Fruit fly (Drosophila melanogaster) whole organism, pupa: Measurements from ENCODE around the gene Kr-h2.
A peak's percentile ranks its signal among the peaks of the same experiment; 100 is the strongest.

Experiments used
- CG10348 ChIP-seq: fragments of 200-800 bp; sonication (Bioruptor generic); IDR thresholded peaks from 2 replicates; pipeline ENCODE4 v1.3.6; 2022; ENCODE audit warnings: missing biosample characterization, missing genetic modification characterization
- CG12605 ChIP-seq: fragments of 200-800 bp; sonication (Bioruptor generic); IDR thresholded peaks from 2 replicates; pipeline ENCODE4 v1.3.6; 2022; ENCODE audit warnings: missing biosample characterization, missing genetic modification characterization
- CG13204 ChIP-seq: fragments of 200-800 bp; sonication (Bioruptor generic); optimal IDR thresholded peaks from 2 replicates; lab custom pipeline; 2018; ENCODE audit warnings: missing biosample characterization, mild to moderate bottlenecking, missing genetic modification characterization, moderate library complexity
- CG14655 ChIP-seq: fragments of 200-800 bp; sonication (Bioruptor generic); optimal IDR thresholded peaks from 3 replicates; lab custom pipeline; 2017; ENCODE audit warnings: mild to moderate bottlenecking, missing biosample characterization, missing genetic modification reagents, missing genetic modification characterization
- CG15710 ChIP-seq: fragments of 200-800 bp; sonication (Bioruptor generic); optimal IDR thresholded peaks from 2 replicates; lab custom pipeline; 2018; ENCODE audit warnings: missing biosample characterization, mild to moderate bottlenecking, missing genetic modification characterization, moderate library complexity
- CG17806 ChIP-seq: fragments of 200-800 bp; sonication (Bioruptor generic); optimal IDR thresholded peaks from 2 replicates; lab custom pipeline; 2018; ENCODE audit warnings: missing biosample characterization, mild to moderate bottlenecking, missing genetic modification characterization, moderate library complexity
- CG32121 ChIP-seq: fragments of 200-800 bp; sonication (Bioruptor generic); IDR thresholded peaks from 2 replicates; pipeline ENCODE4 v1.3.6; 2022; ENCODE audit warnings: missing biosample characterization, missing genetic modification characterization
- CG34367 ChIP-seq: fragments of 200-800 bp; sonication (Bioruptor generic); optimal IDR thresholded peaks from 2 replicates; lab custom pipeline; 2018; ENCODE audit warnings: missing biosample characterization, mild to moderate bottlenecking, missing genetic modification characterization
- CG4496 ChIP-seq: fragments of 200-800 bp; sonication (Bioruptor generic); IDR thresholded peaks from 3 replicates; pipeline ENCODE4 v1.3.6; 2022; ENCODE audit warnings: missing biosample characterization, missing genetic modification characterization
- CG8159 ChIP-seq: fragments of 200-800 bp; sonication (Bioruptor generic); optimal IDR thresholded peaks from 3 replicates; lab custom pipeline; 2018; ENCODE audit warnings: missing biosample characterization, mild to moderate bottlenecking, missing genetic modification characterization, moderate library complexity
- CG8301 ChIP-seq: fragments of 200-800 bp; sonication (Bioruptor generic); optimal IDR thresholded peaks from 2 replicates; lab custom pipeline; 2018; ENCODE audit warnings: missing biosample characterization, mild to moderate bottlenecking, missing genetic modification characterization
- CG9948 ChIP-seq: fragments of 200-800 bp; sonication (Bioruptor generic); optimal IDR thresholded peaks from 2 replicates; lab custom pipeline; 2018; ENCODE audit warnings: missing biosample characterization, mild to moderate bottlenecking, missing genetic modification characterization, moderate library complexity
- D1 ChIP-seq: fragments of 200-800 bp; sonication (Bioruptor generic); optimal IDR thresholded peaks from 2 replicates; lab custom pipeline; 2018; ENCODE audit warnings: missing biosample characterization, mild to moderate bottlenecking, missing genetic modification characterization, moderate library complexity
- EcR ChIP-seq: fragments of 200-800 bp; sonication (Bioruptor generic); optimal IDR thresholded peaks from 3 replicates; lab custom pipeline; 2019; ENCODE audit warnings: missing biosample characterization, missing genetic modification characterization, mild to moderate bottlenecking, moderate library complexity, missing genetic modification reagents
- Ets98B ChIP-seq: fragments of 200-800 bp; sonication (Bioruptor generic); IDR thresholded peaks from 2 replicates; pipeline ENCODE4 v1.3.6; 2022; ENCODE audit warnings: missing biosample characterization, missing genetic modification characterization
- Pif1A ChIP-seq: fragments of 200-800 bp; sonication (Bioruptor generic); optimal IDR thresholded peaks from 3 replicates; lab custom pipeline; 2016; ENCODE audit warnings: missing biosample characterization, missing genetic modification characterization
- Pif1B ChIP-seq: fragments of 200-800 bp; sonication (Bioruptor generic); optimal IDR thresholded peaks from 3 replicates; lab custom pipeline; 2016; ENCODE audit warnings: missing biosample characterization, missing genetic modification characterization
- Snoo ChIP-seq: fragments of 200-800 bp; sonication (Bioruptor generic); optimal IDR thresholded peaks from 3 replicates; lab custom pipeline; 2017; ENCODE audit warnings: missing biosample characterization, mild to moderate bottlenecking, missing genetic modification characterization, inconsistent platforms
- fd96Ca ChIP-seq: fragments of 200-800 bp; sonication (Bioruptor generic); IDR thresholded peaks from 3 replicates; pipeline ENCODE4 v1.3.6; 2022; ENCODE audit warnings: missing biosample characterization, missing genetic modification characterization
- gl ChIP-seq: fragments of 200-800 bp; sonication (Bioruptor generic); optimal IDR thresholded peaks from 2 replicates; lab custom pipeline; 2018; ENCODE audit warnings: missing biosample characterization, mild to moderate bottlenecking, missing genetic modification characterization
- rn ChIP-seq: fragments of 200-800 bp; sonication (Bioruptor generic); IDR thresholded peaks from 2 replicates; pipeline ENCODE4 v1.3.6; 2022; ENCODE audit warnings: missing biosample characterization, missing genetic modification characterization

The Kr-h2 gene

dm6 chr2L:6090786-6091716 is 20.3 kb downstream of the Kr-h2 start, which contains the start of gene CG45075:
Gene CG45075 (plus strand): TSS chr2L:6091412.
- TF ChIP-seq D1 (tag; lab: Kevin White, UChicago) (no peak), CG15710 (tag; lab: Kevin White, UChicago) (no peak), CG32121 (GFP tag; lab: Robert Waterston, UW) (no peak), CG12605 (GFP tag; lab: Robert Waterston, UW) (no peak)

DNA sequence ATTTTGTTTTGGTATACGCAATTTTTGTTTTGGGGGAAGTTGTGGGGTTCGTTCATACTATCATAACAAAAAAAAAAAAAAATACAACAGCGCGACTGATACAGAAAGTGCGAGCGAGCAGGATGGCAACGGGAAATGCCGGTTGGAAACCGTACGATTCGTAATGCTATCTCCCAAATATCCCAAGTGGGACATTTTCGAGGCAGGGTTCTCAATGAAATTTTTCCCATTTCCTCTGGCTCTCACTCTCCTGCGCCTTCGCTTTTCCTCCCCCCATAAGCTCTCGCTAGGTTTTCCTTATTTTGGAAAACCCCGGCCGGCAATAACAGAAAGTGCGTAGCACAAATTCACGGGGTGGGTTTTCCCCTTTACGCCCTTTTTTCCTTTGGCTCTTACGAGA is 21.5 kb downstream of the Kr-h2 start:
- TF ChIP-seq CG34367 (tag; lab: Kevin White, UChicago), result no peak

DNA sequence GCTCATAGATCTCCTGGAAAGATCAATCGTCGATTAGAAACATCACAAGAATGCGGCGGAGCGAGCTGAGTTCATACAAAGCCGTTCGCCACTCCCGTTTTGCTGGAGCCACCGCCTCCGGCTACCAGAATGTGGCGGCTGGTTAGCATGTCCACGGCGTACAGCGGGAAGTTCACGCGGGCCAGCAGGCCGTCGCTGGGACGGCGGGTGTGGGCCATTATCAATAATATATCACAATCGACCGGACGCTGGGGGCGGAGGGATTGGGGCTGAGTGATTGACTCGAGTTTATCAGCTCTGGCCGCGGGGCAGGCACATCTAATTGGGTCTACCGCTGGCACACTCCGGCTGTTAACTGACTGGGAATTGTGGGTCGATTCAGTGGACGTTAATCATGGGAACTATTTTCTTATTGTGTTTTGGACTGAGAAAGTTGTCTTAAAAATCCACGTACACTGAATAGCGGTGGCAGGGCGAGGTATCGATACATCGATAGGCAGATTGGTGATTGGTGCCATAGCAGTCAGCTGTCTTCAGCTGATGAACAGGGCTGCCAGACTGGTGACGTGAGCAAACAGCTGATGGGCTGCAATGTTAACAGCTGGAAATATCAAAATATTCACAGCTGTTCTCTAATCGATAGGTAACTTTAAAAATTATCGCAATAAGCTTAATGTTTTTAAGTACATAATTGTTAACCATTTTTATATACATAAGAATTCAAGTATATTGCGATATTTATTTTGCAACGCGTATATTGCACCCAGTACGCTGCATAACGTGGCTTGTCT is 27.9 kb downstream of the Kr-h2 start, which contains the start of gene CG9175:
TSS of gene CG9175 (minus strand) at position 488 of the 791 bp plus-strand sequence.
- no peak for TF ChIP-seq Ets98B (GFP tag; lab: Robert Waterston, UW)
- no peak for TF ChIP-seq CG32121 (GFP tag; lab: Robert Waterston, UW)
- TF ChIP-seq CG8301 (tag; lab: Kevin White, UChicago), result no peak
- TF ChIP-seq CG15710 (tag; lab: Kevin White, UChicago), result no peak

DNA sequence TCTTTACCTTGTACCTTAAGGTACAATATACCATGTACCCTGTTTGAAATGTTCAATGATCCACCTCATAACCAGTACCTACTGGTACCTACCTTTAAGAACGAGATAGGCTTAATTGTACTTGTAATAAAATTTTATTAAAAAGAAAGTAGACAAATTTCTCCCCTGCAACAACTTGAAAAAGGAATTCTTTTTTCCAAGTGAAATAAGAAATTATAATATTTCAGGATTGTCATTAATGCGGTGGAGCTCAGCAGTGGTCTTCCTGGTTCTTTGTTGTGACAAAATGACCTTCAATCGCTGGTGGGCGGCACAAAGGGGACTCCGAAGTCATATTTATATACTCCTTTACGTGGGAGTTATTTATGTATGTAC is 28.5 kb downstream of the Kr-h2 start:
- TF ChIP-seq CG8301 (tag; lab: Kevin White, UChicago) (no peak), D1 (tag; lab: Kevin White, UChicago) (no peak), CG32121 (GFP tag; lab: Robert Waterston, UW) (no peak), CG4496 (GFP tag; lab: Robert Waterston, UW) (no peak), gl (tag; lab: Kevin White, UChicago) (no peak), CG13204 (GFP tag; lab: Kevin White, UChicago) (no peak), CG34367 (tag; lab: Kevin White, UChicago) (no peak), rn (GFP tag; lab: Robert Waterston, UW) (no peak), CG17806 (tag; lab: Kevin White, UChicago) (no peak), Snoo (no peak), CG10348 (no peak), Pif1A (no peak), CG15710 (tag; lab: Kevin White, UChicago) (no peak), CG12605 (GFP tag; lab: Robert Waterston, UW) (no peak), Pif1B (GFP tag; lab: Kevin White, UChicago) (no peak), CG8159 (tag; lab: Kevin White, UChicago) (no peak)
- TF ChIP-seq, all 21 proteins: peak for 0

DNA sequence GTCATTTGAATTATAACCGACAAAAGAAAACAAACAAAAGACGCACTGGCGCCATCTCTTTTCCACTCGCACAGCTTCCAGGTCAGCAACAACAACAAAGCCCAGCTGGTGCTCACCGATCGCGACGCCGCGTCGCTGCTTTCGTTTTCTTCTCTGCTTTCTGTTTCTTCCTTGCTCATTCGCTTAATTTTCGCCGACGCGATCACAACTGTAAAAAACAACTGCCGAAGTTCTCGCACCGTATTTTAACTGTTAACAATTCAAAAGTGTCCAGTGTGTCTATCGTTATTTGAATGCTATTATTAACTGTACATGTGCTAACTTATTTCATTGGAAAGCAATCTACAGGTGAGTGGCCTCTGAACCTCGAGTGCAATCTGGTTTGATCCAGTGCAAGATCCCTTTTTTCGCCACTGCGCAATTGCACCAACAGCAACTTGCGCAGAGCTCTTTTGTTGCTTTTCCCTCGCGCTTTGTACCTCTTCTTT is 29.5 kb downstream of the Kr-h2 start, which contains the start of gene stai:
TSS of gene stai (plus strand) at position 176 of the 488 bp plus-strand sequence.
- TF ChIP-seq CG4496 (GFP tag; lab: Robert Waterston, UW), result peak; percentile 57; the same call in 2 of the 3 replicates
- peak; percentile 87 for TF ChIP-seq EcR (GFP tag; lab: Kevin White, UChicago)
- TF ChIP-seq CG34367 (tag; lab: Kevin White, UChicago), result peak; percentile 18
- TF ChIP-seq CG8301 (tag; lab: Kevin White, UChicago), result peak; percentile 35
- peak; percentile 51; the same call in 1 of the 2 replicates for TF ChIP-seq Ets98B (GFP tag; lab: Robert Waterston, UW)
- TF ChIP-seq CG14655, result no peak
- no peak for TF ChIP-seq fd96Ca (GFP tag; lab: Robert Waterston, UW)
- no peak for TF ChIP-seq rn (GFP tag; lab: Robert Waterston, UW)
- TF ChIP-seq CG8159 (tag; lab: Kevin White, UChicago), result no peak
- TF ChIP-seq CG15710 (tag; lab: Kevin White, UChicago), result peak; percentile 13
- no peak for TF ChIP-seq CG9948 (tag; lab: Kevin White, UChicago)
- peak; percentile 11 for TF ChIP-seq Pif1B (GFP tag; lab: Kevin White, UChicago)
- no peak for TF ChIP-seq CG17806 (tag; lab: Kevin White, UChicago)
- TF ChIP-seq Pif1A, result peak; percentile 27
- peak; percentile 58; the same call in 1 of the 2 replicates for TF ChIP-seq CG12605 (GFP tag; lab: Robert Waterston, UW)
- no peak for TF ChIP-seq CG32121 (GFP tag; lab: Robert Waterston, UW)
- peak; percentile 13 for TF ChIP-seq CG13204 (GFP tag; lab: Kevin White, UChicago)
- TF ChIP-seq D1 (tag; lab: Kevin White, UChicago), result no peak
- no peak for TF ChIP-seq Snoo
- no peak for TF ChIP-seq gl (tag; lab: Kevin White, UChicago)
- TF ChIP-seq CG10348, result no peak
